Worm (Caenorhabditis elegans) whole organism, L2 larva: ENCODE results near the gene taf-12.

Source experiments
- nhr-11 ChIP-seq: fragments of 150-350 bp; optimal IDR thresholded peaks from 2 replicates; lab custom pipeline; 2014; ENCODE audit warnings: missing biosample characterization, missing genetic modification characterization
- nhr-237 ChIP-seq: fragments of 150-350 bp; optimal IDR thresholded peaks from 2 replicates; lab custom pipeline; 2014; ENCODE audit warnings: missing biosample characterization, missing genetic modification characterization
- peb-1 ChIP-seq: fragments of 150-350 bp; optimal IDR thresholded peaks from 2 replicates; lab custom pipeline; 2014; ENCODE audit warnings: missing biosample characterization, missing genetic modification characterization
- unc-62 ChIP-seq: fragments of 150-350 bp; optimal IDR thresholded peaks from 2 replicates; lab custom pipeline; 2014; ENCODE audit warnings: missing biosample characterization, missing genetic modification reagents, missing genetic modification characterization
- ztf-11 ChIP-seq: sonication (generic microtip); optimal IDR thresholded peaks from 2 replicates; lab custom pipeline; 2017; ENCODE audit warnings: missing biosample characterization, missing genetic modification characterization

ce11 chrIII:11849590-11849989, 19.5 kb downstream of the taf-12 start:
- TF ChIP-seq nhr-11 (tag; lab: Kevin White, UChicago) (no peak), unc-62 (GFP tag; lab: Kevin White, UChicago) (no peak), peb-1 (tag; lab: Kevin White, UChicago) (no peak), nhr-237 (tag; lab: Kevin White, UChicago) (no peak), ztf-11 (tag; lab: Kevin White, UChicago) (no peak)
